Worm (Caenorhabditis elegans) whole organism, young adult: Measurements from ENCODE around the gene egl-2.

ENCODE experiments used
- B0336.3 ChIP-seq: fragments of 200-800 bp; sonication (Bioruptor generic); IDR thresholded peaks from 2 replicates; pipeline ENCODE4 v1.3.6; 2022; ENCODE audit warnings: missing genetic modification characterization, missing compliant biosample characterization
- D2030.7 ChIP-seq: fragments of 200-800 bp; sonication (Bioruptor generic); IDR thresholded peaks from 2 replicates; pipeline ENCODE4 v1.3.6; 2022; ENCODE audit warnings: missing genetic modification reagents, missing genetic modification characterization, missing compliant biosample characterization
- F10E7.11 ChIP-seq: sonication (generic microtip); optimal IDR thresholded peaks from 2 replicates; lab custom pipeline; 2017; ENCODE audit warnings: mild to moderate bottlenecking, missing genetic modification characterization, moderate library complexity, missing compliant biosample characterization
- F33H1.4 ChIP-seq: fragments of 200-800 bp; sonication (Bioruptor generic); IDR thresholded peaks from 2 replicates; pipeline ENCODE4 v1.3.6; 2022; ENCODE audit warnings: missing genetic modification reagents, missing genetic modification characterization, missing compliant biosample characterization
- F37B4.10 ChIP-seq: fragments of 200-800 bp; sonication (Bioruptor generic); IDR thresholded peaks from 2 replicates; pipeline ENCODE4 v1.3.6; 2022; ENCODE audit warnings: missing genetic modification characterization, missing compliant biosample characterization
- Y56A3A.18 ChIP-seq: fragments of 200-800 bp; sonication (Bioruptor generic); IDR thresholded peaks from 2 replicates; pipeline ENCODE4 v1.3.6; 2022; ENCODE audit warnings: missing genetic modification reagents, missing genetic modification characterization, missing compliant biosample characterization
- Y79H2A.3 ChIP-seq: fragments of 200-800 bp; sonication (Bioruptor generic); conservative IDR thresholded peaks from 2 replicates; pipeline ENCODE4 v1.3.6; 2022; ENCODE audit warnings: missing genetic modification reagents, missing genetic modification characterization, missing compliant biosample characterization
- Y95B8A.8 ChIP-seq: fragments of 200-800 bp; sonication (Bioruptor generic); IDR thresholded peaks from 2 replicates; pipeline ENCODE4 v1.3.6; 2022; ENCODE audit warnings: missing genetic modification reagents, missing genetic modification characterization, missing compliant biosample characterization
- bed-1 ChIP-seq: fragments of 200-800 bp; sonication (Bioruptor generic); IDR thresholded peaks from 2 replicates; pipeline ENCODE4 v1.3.6; 2022; ENCODE audit warnings: missing genetic modification reagents, missing genetic modification characterization, missing compliant biosample characterization
- ccch-3 ChIP-seq: fragments of 200-800 bp; sonication (Bioruptor generic); optimal IDR thresholded peaks from 2 replicates; lab custom pipeline; 2018; ENCODE audit warnings: mild to moderate bottlenecking, missing genetic modification characterization, missing compliant biosample characterization
- cebp-2 ChIP-seq: fragments of 200-800 bp; sonication (Bioruptor generic); IDR thresholded peaks from 2 replicates; pipeline ENCODE4 v1.3.6; 2022; ENCODE audit warnings: missing genetic modification characterization, missing compliant biosample characterization
- ceh-27 ChIP-seq: fragments of 200-800 bp; sonication (Bioruptor generic); optimal IDR thresholded peaks from 2 replicates; lab custom pipeline; 2018; ENCODE audit warnings: mild to moderate bottlenecking, missing genetic modification characterization, moderate library complexity, missing compliant biosample characterization
- ceh-91 ChIP-seq: fragments of 200-800 bp; sonication (Bioruptor generic); IDR thresholded peaks from 2 replicates; pipeline ENCODE4 v1.3.6; 2022; ENCODE audit warnings: missing genetic modification reagents, missing genetic modification characterization, missing compliant biosample characterization
- efl-1 ChIP-seq: fragments of 150-350 bp; optimal IDR thresholded peaks from 2 replicates; lab custom pipeline; 2014; ENCODE audit warnings: missing biosample characterization, missing genetic modification reagents, missing genetic modification characterization
- egl-18 ChIP-seq: fragments of 200-800 bp; sonication (Bioruptor generic); IDR thresholded peaks from 2 replicates; pipeline ENCODE4 v1.3.6; 2022; ENCODE audit warnings: missing genetic modification reagents, missing genetic modification characterization, missing compliant biosample characterization
- egl-44 ChIP-seq: fragments of 200-800 bp; sonication (Bioruptor generic); IDR thresholded peaks from 2 replicates; pipeline ENCODE4 v1.3.6; 2022; ENCODE audit warnings: missing genetic modification reagents, missing genetic modification characterization, missing compliant biosample characterization
- him-1 ChIP-seq: sonication (generic microtip); optimal IDR thresholded peaks from 2 replicates; lab custom pipeline; 2016; ENCODE audit warnings: missing genotype, missing genetic modification reagents, missing genetic modification characterization, missing compliant biosample characterization
- hmg-20 ChIP-seq: fragments of 200-800 bp; sonication (Bioruptor generic); IDR thresholded peaks from 2 replicates; pipeline ENCODE4 v1.3.6; 2022; ENCODE audit warnings: missing genetic modification reagents, missing genetic modification characterization, missing compliant biosample characterization
- hrde-1 ChIP-seq: sonication (generic microtip); optimal IDR thresholded peaks from 2 replicates; lab custom pipeline; 2016; ENCODE audit warnings: missing genetic modification characterization, mild to moderate bottlenecking, missing compliant biosample characterization, moderate library complexity, missing genotype, missing genetic modification reagents, borderline replicate concordance
- lag-1 ChIP-seq: fragments of 200-800 bp; sonication (Bioruptor generic); IDR thresholded peaks from 2 replicates; pipeline ENCODE4 v1.3.6; 2022; ENCODE audit warnings: missing genetic modification reagents, missing genetic modification characterization, missing compliant biosample characterization
- let-607 ChIP-seq, 2 experiments: fragments of 200-800 bp in 1 of 2; sonication (Bioruptor generic) in 1 of 2; sonication (generic microtip) in 1 of 2; optimal IDR thresholded peaks; 2 replicates each; lab custom pipeline; 2016 to 2018; ENCODE audit warnings: mild to moderate bottlenecking in 2 of 2, missing compliant biosample characterization in 2 of 2, missing genetic modification characterization in 2 of 2, moderate library complexity in 2 of 2, missing genotype in 1 of 2
- lin-35 ChIP-seq, 3 experiments: fragments of 150-350 bp in 2 of 3; sonication (generic microtip) in 1 of 3; optimal IDR thresholded peaks; 2 replicates each; lab custom pipeline; 2014 to 2018; ENCODE audit warnings: missing biosample characterization in 3 of 3, missing genetic modification characterization in 3 of 3, missing genetic modification reagents in 3 of 3
- lin-40 ChIP-seq: sonication (generic microtip); optimal IDR thresholded peaks from 2 replicates; lab custom pipeline; 2016; ENCODE audit warnings: missing genetic modification characterization, mild to moderate bottlenecking, missing compliant biosample characterization, missing genotype, missing genetic modification reagents
- lsl-1 ChIP-seq: fragments of 200-800 bp; sonication (Bioruptor generic); optimal IDR thresholded peaks from 2 replicates; lab custom pipeline; 2018; ENCODE audit warnings: mild to moderate bottlenecking, missing genetic modification characterization, moderate library complexity, missing compliant biosample characterization
- madf-10 ChIP-seq: sonication (generic microtip); optimal IDR thresholded peaks from 2 replicates; lab custom pipeline; 2016; ENCODE audit warnings: mild to moderate bottlenecking, missing genetic modification characterization, missing compliant biosample characterization
- madf-6 ChIP-seq: fragments of 200-800 bp; sonication (Bioruptor generic); IDR thresholded peaks from 2 replicates; pipeline ENCODE4 v1.3.6; 2022; ENCODE audit warnings: missing genetic modification reagents, missing genetic modification characterization, missing compliant biosample characterization
- mel-28 ChIP-seq: sonication (generic microtip); optimal IDR thresholded peaks from 2 replicates; lab custom pipeline; 2016; ENCODE audit warnings: borderline replicate concordance, mild to moderate bottlenecking, missing genetic modification characterization, missing compliant biosample characterization
- mes-4 ChIP-seq: sonication (generic microtip); optimal IDR thresholded peaks from 2 replicates; lab custom pipeline; 2016; ENCODE audit warnings: missing genotype, missing genetic modification characterization, missing compliant biosample characterization
- nfya-1 ChIP-seq: sonication (generic microtip); optimal IDR thresholded peaks from 2 replicates; lab custom pipeline; 2017; ENCODE audit warnings: antibody characterized with exemption, missing compliant biosample characterization, missing genetic modification characterization, borderline replicate concordance; ENCODE audit not compliant: insufficient read depth
- nfya-2 ChIP-seq: fragments of 200-800 bp; sonication (Bioruptor generic); IDR thresholded peaks from 2 replicates; pipeline ENCODE4 v1.3.6; 2022; ENCODE audit warnings: missing genetic modification reagents, missing genetic modification characterization, missing compliant biosample characterization
- pha-4 ChIP-seq: fragments of 150-350 bp; sonication (generic microtip); optimal IDR thresholded peaks from 2 replicates; lab custom pipeline; 2014; ENCODE audit warnings: missing biosample characterization, missing genetic modification reagents, missing genetic modification characterization
- rec-8 ChIP-seq, 2 experiments: sonication (generic microtip); optimal IDR thresholded peaks; 2 replicates each; lab custom pipeline; 2016; ENCODE audit warnings: mild to moderate bottlenecking in 2 of 2, missing genetic modification characterization in 2 of 2, missing genetic modification reagents in 2 of 2, missing genotype in 2 of 2, missing biosample characterization in 1 of 2, missing compliant biosample characterization in 1 of 2, moderate library complexity in 1 of 2
- snpc-1.3 ChIP-seq: sonication (generic microtip); optimal IDR thresholded peaks from 2 replicates; lab custom pipeline; 2017; ENCODE audit warnings: missing genetic modification characterization, mild to moderate bottlenecking, missing compliant biosample characterization, antibody characterized with exemption, moderate library complexity, missing genotype, missing genetic modification reagents; ENCODE audit not compliant: insufficient read depth
- snpc-3.4 ChIP-seq: sonication (generic microtip); optimal IDR thresholded peaks from 2 replicates; lab custom pipeline; 2017; ENCODE audit warnings: missing genetic modification characterization, mild to moderate bottlenecking, missing compliant biosample characterization, antibody characterized with exemption, moderate library complexity, missing genotype, missing genetic modification reagents
- snpc-4 ChIP-seq, 5 experiments: fragments of 150-350 bp in 1 of 5; sonication (generic microtip) in 4 of 5; optimal IDR thresholded peaks; 2 replicates each; lab custom pipeline; 2014 to 2018; ENCODE audit warnings: missing genetic modification characterization in 5 of 5, missing biosample characterization in 3 of 5, antibody characterized with exemption in 2 of 5, mild to moderate bottlenecking in 2 of 5, missing compliant biosample characterization in 2 of 5, missing genotype in 2 of 5, moderate library complexity in 2 of 5, missing genetic modification reagents in 1 of 5
- tbx-9 ChIP-seq: sonication (generic microtip); optimal IDR thresholded peaks from 2 replicates; lab custom pipeline; 2016; ENCODE audit warnings: borderline replicate concordance, missing genetic modification characterization, inconsistent platforms, missing compliant biosample characterization
- ztf-18 ChIP-seq: sonication (generic microtip); optimal IDR thresholded peaks from 2 replicates; lab custom pipeline; 2016; ENCODE audit warnings: missing genotype, mild to moderate bottlenecking, missing genetic modification characterization, missing compliant biosample characterization
- ztf-22 ChIP-seq: fragments of 200-800 bp; sonication (Bioruptor generic); optimal IDR thresholded peaks from 2 replicates; lab custom pipeline; 2018; ENCODE audit warnings: mild to moderate bottlenecking, missing genetic modification characterization, moderate library complexity, missing compliant biosample characterization
- ztf-25 ChIP-seq: fragments of 200-800 bp; sonication (Bioruptor generic); IDR thresholded peaks from 2 replicates; pipeline ENCODE4 v1.3.6; 2022; ENCODE audit warnings: missing genetic modification reagents, missing genetic modification characterization, missing compliant biosample characterization
- ztf-28 ChIP-seq: fragments of 200-800 bp; sonication (Bioruptor generic); IDR thresholded peaks from 2 replicates; pipeline ENCODE4 v1.3.6; 2022; ENCODE audit warnings: missing genetic modification reagents, missing genetic modification characterization, missing compliant biosample characterization
- ztf-3 ChIP-seq: fragments of 200-800 bp; sonication (Bioruptor generic); optimal IDR thresholded peaks from 2 replicates; lab custom pipeline; 2018; ENCODE audit warnings: mild to moderate bottlenecking, missing genetic modification characterization, missing compliant biosample characterization

Gene egl-2

ce11 chrV:1299232-1299631, at the start of gene egl-2:
TSS of gene egl-2 (minus strand) at chrV:1299332.
- TF ChIP-seq Y95B8A.8 (GFP tag; lab: Robert Waterston, UW) = no peak
- TF ChIP-seq pha-4 (tag; lab: Kevin White, UChicago) = no peak
- no peak for TF ChIP-seq snpc-1.3 (tag; lab: Kevin White, UChicago)
- TF ChIP-seq him-1 (tag; lab: Kevin White, UChicago) = no peak
- TF ChIP-seq lsl-1 (GFP tag; lab: Kevin White, UChicago) = no peak
- TF ChIP-seq ztf-22 = no peak
- no peak for TF ChIP-seq madf-6 (GFP tag; lab: Robert Waterston, UW)
- no peak for TF ChIP-seq hmg-20 (GFP tag; lab: Robert Waterston, UW)
- TF ChIP-seq Y79H2A.3 (GFP tag; lab: Robert Waterston, UW) = no peak
- TF ChIP-seq Y56A3A.18 (GFP tag; lab: Robert Waterston, UW) = no peak
- no peak for TF ChIP-seq F10E7.11
- TF ChIP-seq lin-40 (tag; lab: Kevin White, UChicago) = no peak
- no peak for TF ChIP-seq efl-1 (GFP tag; lab: Kevin White, UChicago)
- no peak for TF ChIP-seq bed-1 (GFP tag; lab: Robert Waterston, UW)
- TF ChIP-seq lag-1 (GFP tag; lab: Robert Waterston, UW) = no peak
- TF ChIP-seq snpc-3.4 (tag; lab: Kevin White, UChicago) = no peak

ce11 chrV:1342712-1343111, 43.6 kb upstream of the egl-2 start:
- TF ChIP-seq F33H1.4 (GFP tag; lab: Robert Waterston, UW) (no peak), B0336.3 (GFP tag; lab: Robert Waterston, UW) (no peak), let-607 (tag; optimal IDR thresholded peaks at IDR 0.05; lab: Kevin White, UChicago) (no peak), ztf-28 (no peak), nfya-1 (tag; lab: Kevin White, UChicago) (no peak), ztf-25 (GFP tag; lab: Robert Waterston, UW) (no peak), ccch-3 (GFP tag; lab: Kevin White, UChicago) (no peak), ztf-18 (tag; lab: Kevin White, UChicago) (no peak), F37B4.10 (no peak), cebp-2 (GFP tag; lab: Robert Waterston, UW) (no peak)

ce11 chrV:1341276-1342050, 42.3 kb upstream of the egl-2 start:
- no peak for TF ChIP-seq ceh-91
- no peak for TF ChIP-seq nfya-2
- no peak for TF ChIP-seq tbx-9 (tag; lab: Kevin White, UChicago)
- TF ChIP-seq snpc-1.3 (tag; lab: Kevin White, UChicago) = no peak
- no peak for TF ChIP-seq egl-18 (GFP tag; lab: Robert Waterston, UW)
- no peak for TF ChIP-seq madf-10
- no peak for TF ChIP-seq ceh-27 (GFP tag; lab: Kevin White, UChicago)

- TF ChIP-seq lin-35 (GFP tag; optimal IDR thresholded peaks at IDR 0.05; lab: Kevin White, UChicago) (no peak), F10E7.11 (no peak), let-607 (tag; optimal IDR thresholded peaks at IDR 0.05; lab: Kevin White, UChicago) (no peak), D2030.7 (no peak), him-1 (tag; lab: Kevin White, UChicago) (no peak), hrde-1 (tag; lab: Kevin White, UChicago) (no peak), rec-8 (tag; optimal IDR thresholded peaks at IDR 0.05; lab: Kevin White, UChicago) (no peak), ztf-3 (no peak), mel-28 (tag; lab: Kevin White, UChicago) (no peak), egl-44 (GFP tag; lab: Robert Waterston, UW) (no peak), snpc-4 (GFP tag; optimal IDR thresholded peaks at IDR 0.05; lab: Kevin White, UChicago) (no peak), snpc-4 (tag; optimal IDR thresholded peaks at IDR 0.05; lab: Kevin White, UChicago) (no peak), mes-4 (tag; lab: Kevin White, UChicago) (no peak)
Observed at ce11 chrV:1337701-1338100, 38.6 kb upstream of the egl-2 start.
